Worm (Caenorhabditis elegans) whole organism, young adult: ENCODE results near the gene C14A4.7.

Experiments used
- B0336.3 ChIP-seq: fragments of 200-800 bp; sonication (Bioruptor generic); IDR thresholded peaks from 2 replicates; pipeline ENCODE4 v1.3.6; 2022; ENCODE audit warnings: missing genetic modification characterization, missing compliant biosample characterization
- C06A6.2 ChIP-seq: fragments of 200-800 bp; sonication (Bioruptor generic); conservative IDR thresholded peaks from 2 replicates; pipeline ENCODE4 v1.3.6; 2022; ENCODE audit warnings: missing genetic modification characterization, missing compliant biosample characterization
- C17E4.6 ChIP-seq: fragments of 200-800 bp; sonication (Bioruptor generic); IDR thresholded peaks from 2 replicates; pipeline ENCODE4 v1.3.6; 2022; ENCODE audit warnings: missing genetic modification reagents, missing genetic modification characterization, missing compliant biosample characterization
- F10E7.11 ChIP-seq: sonication (generic microtip); optimal IDR thresholded peaks from 2 replicates; lab custom pipeline; 2017; ENCODE audit warnings: mild to moderate bottlenecking, missing genetic modification characterization, moderate library complexity, missing compliant biosample characterization
- F39B2.1 ChIP-seq: fragments of 200-800 bp; sonication (Bioruptor generic); IDR thresholded peaks from 2 replicates; pipeline ENCODE4 v1.3.6; 2022; ENCODE audit warnings: missing genetic modification reagents, missing genetic modification characterization, missing compliant biosample characterization
- K12H6.12 ChIP-seq: fragments of 200-800 bp; sonication (Bioruptor generic); optimal IDR thresholded peaks from 2 replicates; lab custom pipeline; 2018; ENCODE audit warnings: mild to moderate bottlenecking, missing genetic modification characterization, missing compliant biosample characterization
- Y53F4B.3 ChIP-seq: fragments of 200-800 bp; sonication (Bioruptor generic); IDR thresholded peaks from 2 replicates; pipeline ENCODE4 v1.3.6; 2022; ENCODE audit warnings: missing genetic modification reagents, missing genetic modification characterization, missing compliant biosample characterization
- Y67H2A.10 ChIP-seq: fragments of 200-800 bp; sonication (Bioruptor generic); conservative IDR thresholded peaks from 2 replicates; pipeline ENCODE4 v1.3.6; 2022; ENCODE audit warnings: missing genetic modification reagents, missing genetic modification characterization, missing compliant biosample characterization
- Y95B8A.8 ChIP-seq: fragments of 200-800 bp; sonication (Bioruptor generic); IDR thresholded peaks from 2 replicates; pipeline ENCODE4 v1.3.6; 2022; ENCODE audit warnings: missing genetic modification reagents, missing genetic modification characterization, missing compliant biosample characterization
- ama-1 ChIP-seq, 3 experiments: fragments of 150-350 bp in 1 of 3; sonication (generic microtip) in 2 of 3; optimal IDR thresholded peaks; 2 replicates each; lab custom pipeline; 2014 to 2018; ENCODE audit warnings: missing biosample characterization in 2 of 3, missing genetic modification characterization in 2 of 3, missing genetic modification reagents in 2 of 3
- aptf-3 ChIP-seq: fragments of 200-800 bp; sonication (Bioruptor generic); IDR thresholded peaks from 2 replicates; pipeline ENCODE4 v1.3.6; 2022; ENCODE audit warnings: missing genetic modification characterization, missing compliant biosample characterization
- attf-3 ChIP-seq: fragments of 200-800 bp; sonication (Bioruptor generic); conservative IDR thresholded peaks from 2 replicates; pipeline ENCODE4 v1.3.6; 2022; ENCODE audit warnings: missing genetic modification reagents, missing genetic modification characterization, missing compliant biosample characterization
- attf-5 ChIP-seq: fragments of 200-800 bp; sonication (Bioruptor generic); optimal IDR thresholded peaks from 2 replicates; lab custom pipeline; 2018; ENCODE audit warnings: mild to moderate bottlenecking, missing genetic modification characterization, missing compliant biosample characterization
- attf-6 ChIP-seq: fragments of 200-800 bp; sonication (Bioruptor generic); IDR thresholded peaks from 2 replicates; pipeline ENCODE4 v1.3.6; 2022; ENCODE audit warnings: missing genetic modification reagents, missing genetic modification characterization, missing compliant biosample characterization
- bed-1 ChIP-seq: fragments of 200-800 bp; sonication (Bioruptor generic); IDR thresholded peaks from 2 replicates; pipeline ENCODE4 v1.3.6; 2022; ENCODE audit warnings: missing genetic modification reagents, missing genetic modification characterization, missing compliant biosample characterization
- ccch-3 ChIP-seq: fragments of 200-800 bp; sonication (Bioruptor generic); optimal IDR thresholded peaks from 2 replicates; lab custom pipeline; 2018; ENCODE audit warnings: mild to moderate bottlenecking, missing genetic modification characterization, missing compliant biosample characterization
- cebp-2 ChIP-seq: fragments of 200-800 bp; sonication (Bioruptor generic); IDR thresholded peaks from 2 replicates; pipeline ENCODE4 v1.3.6; 2022; ENCODE audit warnings: missing genetic modification characterization, missing compliant biosample characterization
- ceh-91 ChIP-seq: fragments of 200-800 bp; sonication (Bioruptor generic); IDR thresholded peaks from 2 replicates; pipeline ENCODE4 v1.3.6; 2022; ENCODE audit warnings: missing genetic modification reagents, missing genetic modification characterization, missing compliant biosample characterization
- chd-7 ChIP-seq: sonication (generic microtip); optimal IDR thresholded peaks from 2 replicates; lab custom pipeline; 2016; ENCODE audit warnings: mild to moderate bottlenecking, missing genetic modification characterization, moderate library complexity, missing compliant biosample characterization
- egl-44 ChIP-seq: fragments of 200-800 bp; sonication (Bioruptor generic); IDR thresholded peaks from 2 replicates; pipeline ENCODE4 v1.3.6; 2022; ENCODE audit warnings: missing genetic modification reagents, missing genetic modification characterization, missing compliant biosample characterization
- egrh-3 ChIP-seq: fragments of 200-800 bp; sonication (Bioruptor generic); IDR thresholded peaks from 2 replicates; pipeline ENCODE4 v1.3.6; 2022; ENCODE audit warnings: missing genetic modification reagents, missing genetic modification characterization, missing compliant biosample characterization
- ekl-4 ChIP-seq: fragments of 200-800 bp; sonication (Bioruptor generic); IDR thresholded peaks from 2 replicates; pipeline ENCODE4 v1.3.6; 2022; ENCODE audit warnings: missing genetic modification reagents, missing genetic modification characterization, missing compliant biosample characterization
- ets-4 ChIP-seq: fragments of 200-800 bp; sonication (Bioruptor generic); optimal IDR thresholded peaks from 2 replicates; lab custom pipeline; 2018; ENCODE audit warnings: mild to moderate bottlenecking, missing genetic modification characterization, missing compliant biosample characterization
- gei-17 ChIP-seq: fragments of 200-800 bp; sonication (Bioruptor generic); optimal IDR thresholded peaks from 2 replicates; lab custom pipeline; 2018; ENCODE audit warnings: mild to moderate bottlenecking, missing genetic modification characterization, missing compliant biosample characterization
- hmg-1.2 ChIP-seq: fragments of 200-800 bp; sonication (Bioruptor generic); IDR thresholded peaks from 2 replicates; pipeline ENCODE4 v1.3.6; 2022; ENCODE audit warnings: missing genetic modification reagents, missing genetic modification characterization, missing compliant biosample characterization
- hsf-1 ChIP-seq: fragments of 200-800 bp; sonication (Bioruptor generic); IDR thresholded peaks from 2 replicates; pipeline ENCODE4 v1.3.6; 2022; ENCODE audit warnings: missing genetic modification reagents, missing genetic modification characterization, missing compliant biosample characterization
- let-607 ChIP-seq, 2 experiments: fragments of 200-800 bp in 1 of 2; sonication (Bioruptor generic) in 1 of 2; sonication (generic microtip) in 1 of 2; optimal IDR thresholded peaks; 2 replicates each; lab custom pipeline; 2016 to 2018; ENCODE audit warnings: mild to moderate bottlenecking in 2 of 2, missing compliant biosample characterization in 2 of 2, missing genetic modification characterization in 2 of 2, moderate library complexity in 2 of 2, missing genotype in 1 of 2
- lir-1 ChIP-seq: fragments of 200-800 bp; sonication (Bioruptor generic); conservative IDR thresholded peaks from 2 replicates; pipeline ENCODE4 v1.3.6; 2022; ENCODE audit warnings: missing genetic modification reagents, missing genetic modification characterization, missing compliant biosample characterization
- mel-28 ChIP-seq: sonication (generic microtip); optimal IDR thresholded peaks from 2 replicates; lab custom pipeline; 2016; ENCODE audit warnings: borderline replicate concordance, mild to moderate bottlenecking, missing genetic modification characterization, missing compliant biosample characterization
- nhr-179 ChIP-seq: sonication (generic microtip); optimal IDR thresholded peaks from 2 replicates; lab custom pipeline; 2016; ENCODE audit warnings: mild to moderate bottlenecking, missing genetic modification characterization, missing compliant biosample characterization
- nhr-80 ChIP-seq: sonication (generic microtip); optimal IDR thresholded peaks from 2 replicates; lab custom pipeline; 2016; ENCODE audit warnings: missing genetic modification characterization, missing compliant biosample characterization
- rec-8 ChIP-seq, 2 experiments: sonication (generic microtip); optimal IDR thresholded peaks; 2 replicates each; lab custom pipeline; 2016; ENCODE audit warnings: mild to moderate bottlenecking in 2 of 2, missing genetic modification characterization in 2 of 2, missing genetic modification reagents in 2 of 2, missing genotype in 2 of 2, missing biosample characterization in 1 of 2, missing compliant biosample characterization in 1 of 2, moderate library complexity in 1 of 2
- repo-1 ChIP-seq: sonication (generic microtip); optimal IDR thresholded peaks from 2 replicates; lab custom pipeline; 2017; ENCODE audit warnings: mild to moderate bottlenecking, missing genetic modification characterization, missing compliant biosample characterization
- rpc-1 ChIP-seq, 2 experiments: fragments of 150-350 bp in 1 of 2; sonication (generic microtip) in 1 of 2; optimal IDR thresholded peaks; 2 replicates each; lab custom pipeline; 2014 to 2018; ENCODE audit warnings: missing biosample characterization in 1 of 2, missing genetic modification characterization in 1 of 2, missing genetic modification reagents in 1 of 2, missing genotype in 1 of 2
- sea-2 ChIP-seq: fragments of 200-800 bp; sonication (Bioruptor generic); IDR thresholded peaks from 2 replicates; pipeline ENCODE4 v1.3.6; 2022; ENCODE audit warnings: missing genetic modification characterization, missing compliant biosample characterization
- snpc-3.4 ChIP-seq: sonication (generic microtip); optimal IDR thresholded peaks from 2 replicates; lab custom pipeline; 2017; ENCODE audit warnings: missing genetic modification characterization, mild to moderate bottlenecking, missing compliant biosample characterization, antibody characterized with exemption, moderate library complexity, missing genotype, missing genetic modification reagents
- tbp1 ChIP-seq: fragments of 200-800 bp; sonication (Bioruptor generic); optimal IDR thresholded peaks from 2 replicates; lab custom pipeline; 2018; ENCODE audit warnings: mild to moderate bottlenecking, missing genetic modification characterization, missing compliant biosample characterization
- tbx-9 ChIP-seq: sonication (generic microtip); optimal IDR thresholded peaks from 2 replicates; lab custom pipeline; 2016; ENCODE audit warnings: borderline replicate concordance, missing genetic modification characterization, inconsistent platforms, missing compliant biosample characterization
- tlf-1 ChIP-seq: fragments of 200-800 bp; sonication (Bioruptor generic); optimal IDR thresholded peaks from 2 replicates; lab custom pipeline; 2018; ENCODE audit warnings: mild to moderate bottlenecking, missing genetic modification characterization, missing compliant biosample characterization
- unc-130 ChIP-seq: sonication (generic microtip); optimal IDR thresholded peaks from 2 replicates; lab custom pipeline; 2016; ENCODE audit warnings: missing genetic modification reagents, missing genetic modification characterization, missing compliant biosample characterization
- unc-62 ChIP-seq: fragments of 150-350 bp; optimal IDR thresholded peaks from 2 replicates; lab custom pipeline; 2014; ENCODE audit warnings: missing biosample characterization, missing genetic modification reagents, missing genetic modification characterization
- xnd-1 ChIP-seq: sonication (generic microtip); optimal IDR thresholded peaks from 2 replicates; lab custom pipeline; 2016; ENCODE audit warnings: missing genotype, missing genetic modification reagents, missing genetic modification characterization, missing compliant biosample characterization
- zfh-2 ChIP-seq: fragments of 200-800 bp; sonication (Bioruptor generic); conservative IDR thresholded peaks from 2 replicates; pipeline ENCODE4 v1.3.6; 2022; ENCODE audit warnings: missing genetic modification reagents, missing genetic modification characterization, missing compliant biosample characterization
- ztf-22 ChIP-seq: fragments of 200-800 bp; sonication (Bioruptor generic); optimal IDR thresholded peaks from 2 replicates; lab custom pipeline; 2018; ENCODE audit warnings: mild to moderate bottlenecking, missing genetic modification characterization, moderate library complexity, missing compliant biosample characterization

Gene C14A4.7

DNA sequence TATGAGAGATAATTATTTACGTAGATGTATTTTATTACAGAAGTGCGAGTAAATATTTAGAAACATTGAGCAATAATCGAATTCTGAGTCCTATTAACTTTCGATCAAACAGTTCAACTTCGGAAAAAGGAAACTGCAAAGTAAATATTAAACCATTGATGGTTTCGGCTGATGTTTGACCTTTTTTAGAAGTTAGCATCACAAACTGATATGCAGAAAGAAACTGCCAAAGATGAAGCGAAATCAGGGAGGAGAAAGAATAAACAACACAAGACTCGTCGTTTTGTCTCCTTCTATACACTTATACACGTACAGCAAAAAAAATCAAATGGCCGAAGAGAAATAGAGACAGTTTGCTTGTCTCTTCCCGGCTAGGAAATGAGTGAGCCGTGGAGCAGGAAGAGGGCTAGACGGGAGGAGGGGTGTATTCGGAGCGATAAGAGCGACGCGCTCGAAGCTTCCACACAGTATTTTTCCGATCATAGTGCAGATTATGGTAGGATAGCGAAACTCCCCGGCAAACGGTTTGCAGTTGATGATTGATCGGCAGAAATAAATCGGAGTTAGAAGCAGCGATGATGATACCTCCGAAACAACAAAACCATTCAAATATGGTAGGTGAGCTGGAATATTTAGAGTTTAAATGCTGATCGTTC is 39.7 kb downstream of the C14A4.7 start:
- TF ChIP-seq hsf-1 (GFP tag; lab: Robert Waterston, UW) = 0 out of 2 replicates have a peak, but pooled peaks have one; percentile 54
- TF ChIP-seq zfh-2 (GFP tag; lab: Robert Waterston, UW) = peak; percentile 59; the same call in 1 of the 2 replicates
- peak; percentile 14 for TF ChIP-seq chd-7 (tag; lab: Kevin White, UChicago)
- TF ChIP-seq B0336.3 (GFP tag; lab: Robert Waterston, UW) = peak; percentile 39; the same call in 1 of the 2 replicates
- peak; percentile 87 for TF ChIP-seq ama-1 (optimal IDR thresholded peaks at IDR 0.05; lab: Kevin White, UChicago)
- TF ChIP-seq ama-1 (GFP tag; optimal IDR thresholded peaks at IDR 0.05; lab: Kevin White, UChicago) = no peak
- no peak for TF ChIP-seq unc-130 (GFP tag; lab: Kevin White, UChicago)
- no peak for TF ChIP-seq attf-5 (GFP tag; lab: Kevin White, UChicago)
- TF ChIP-seq nhr-80 = peak; percentile 74
- TF ChIP-seq let-607 (tag; optimal IDR thresholded peaks at IDR 0.05; lab: Kevin White, UChicago) = peak; percentile 18 to 50
- peak; percentile 38 for TF ChIP-seq ets-4 (GFP tag; lab: Kevin White, UChicago)
- TF ChIP-seq egl-44 = 0 out of 2 replicates have a peak, but pooled peaks have one; percentile 11
- TF ChIP-seq bed-1 = 0 out of 2 replicates have a peak, but pooled peaks have one; percentile 41
- TF ChIP-seq attf-3 (GFP tag; lab: Robert Waterston, UW) = no peak

DNA sequence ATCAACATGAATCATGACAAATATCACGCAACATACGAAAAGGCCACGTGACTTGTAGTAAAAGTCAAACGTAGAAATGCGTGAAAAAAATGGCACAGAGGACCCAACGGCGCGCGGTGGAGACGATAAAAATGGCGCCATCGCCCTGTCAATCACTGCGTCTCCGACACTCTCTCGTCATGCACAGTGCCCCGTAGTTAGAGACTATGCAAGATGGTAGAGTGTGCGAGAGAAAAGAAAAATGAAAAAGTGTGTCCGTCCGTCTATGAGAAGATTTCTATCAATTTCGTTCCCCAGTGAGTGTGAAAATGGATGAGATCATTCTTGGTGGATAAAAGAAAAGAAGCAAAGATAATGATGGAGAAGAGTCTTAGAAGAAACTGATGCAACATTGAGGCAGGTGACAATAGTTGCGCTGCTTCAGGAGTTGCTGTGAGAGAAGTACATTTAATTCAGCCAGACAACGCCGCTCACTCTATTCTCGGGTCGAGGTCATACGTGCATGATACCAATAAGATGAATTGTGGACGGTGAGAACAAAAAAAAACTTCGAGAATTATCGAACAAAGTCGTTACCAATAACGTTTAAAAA is 40.8 kb downstream of the C14A4.7 start:
- TF ChIP-seq C06A6.2 (GFP tag; lab: Robert Waterston, UW) (no peak; the same call in 1 of the 2 replicates), tlf-1 (peak; percentile 59), Y53F4B.3 (GFP tag; lab: Robert Waterston, UW) (no peak), gei-17 (peak; percentile 15), ceh-91 (GFP tag; lab: Robert Waterston, UW) (no peak), ekl-4 (peak; percentile 35; the same call in 1 of the 2 replicates), mel-28 (tag; lab: Kevin White, UChicago) (no peak), let-607 (tag; optimal IDR thresholded peaks at IDR 0.05; lab: Kevin White, UChicago) (peak in 1 of 2 experiments; percentile 19), repo-1 (tag; lab: Kevin White, UChicago) (no peak), ccch-3 (no peak), Y67H2A.10 (GFP tag; lab: Robert Waterston, UW) (no peak), rpc-1 (optimal IDR thresholded peaks at IDR 0.05; lab: Kevin White, UChicago) (no peak), rpc-1 (tag; optimal IDR thresholded peaks at IDR 0.05; lab: Kevin White, UChicago) (no peak), hmg-1.2 (GFP tag; lab: Robert Waterston, UW) (peak; percentile 52; the same call in 1 of the 2 replicates), rec-8 (tag; optimal IDR thresholded peaks at IDR 0.05; lab: Kevin White, UChicago) (no peak), xnd-1 (tag; lab: Kevin White, UChicago) (no peak), K12H6.12 (tag; lab: Kevin White, UChicago) (peak; percentile 16), F10E7.11 (tag; lab: Kevin White, UChicago) (no peak), tbp1 (peak; percentile 55), ztf-22 (GFP tag; lab: Kevin White, UChicago) (no peak), aptf-3 (GFP tag; lab: Robert Waterston, UW) (no peak), attf-3 (GFP tag; lab: Robert Waterston, UW) (no peak), unc-62 (GFP tag; lab: Kevin White, UChicago) (peak; percentile 16), egrh-3 (no peak), attf-6 (GFP tag; lab: Robert Waterston, UW) (no peak), snpc-3.4 (tag; lab: Kevin White, UChicago) (no peak), lir-1 (GFP tag; lab: Robert Waterston, UW) (peak; percentile 15; the same call in 1 of the 2 replicates), nhr-179 (tag; lab: Kevin White, UChicago) (no peak), sea-2 (GFP tag; lab: Robert Waterston, UW) (no peak), Y95B8A.8 (GFP tag; lab: Robert Waterston, UW) (0 out of 2 replicates have a peak, but pooled peaks have one; percentile 36), tbx-9 (tag; lab: Kevin White, UChicago) (no peak), F39B2.1 (GFP tag; lab: Robert Waterston, UW) (no peak), C17E4.6 (no peak), cebp-2 (GFP tag; lab: Robert Waterston, UW) (no peak)
